Fruit fly (Drosophila melanogaster) whole organism, embryonic: ENCODE data around the gene eEF1delta.

ENCODE experiments used
- BtbVII ChIP-seq: fragments of 200-800 bp; sonication (Bioruptor generic); optimal IDR thresholded peaks from 3 replicates; lab custom pipeline; 2017; ENCODE audit warnings: missing biosample characterization, mild to moderate bottlenecking, missing genetic modification characterization
- CG11723 ChIP-seq: fragments of 200-800 bp; sonication (Bioruptor generic); optimal IDR thresholded peaks from 2 replicates; lab custom pipeline; 2017; ENCODE audit warnings: missing biosample characterization, mild to moderate bottlenecking, missing genetic modification characterization
- CG12155 ChIP-seq: fragments of 200-800 bp; sonication (Bioruptor generic); optimal IDR thresholded peaks from 3 replicates; lab custom pipeline; 2016; ENCODE audit warnings: missing biosample characterization, missing genetic modification characterization
- CG13775 ChIP-seq: fragments of 200-800 bp; sonication (Bioruptor generic); optimal IDR thresholded peaks from 3 replicates; lab custom pipeline; 2017; ENCODE audit warnings: missing biosample characterization, mild to moderate bottlenecking, missing genetic modification characterization
- CG14860 ChIP-seq: fragments of 200-800 bp; sonication (Bioruptor generic); IDR thresholded peaks from 3 replicates; pipeline ENCODE4 v1.3.6; 2022; ENCODE audit warnings: missing biosample characterization, missing genetic modification characterization; ENCODE audit not compliant: partially characterized antibody
- CG15514 ChIP-seq: fragments of 200-800 bp; sonication (Bioruptor generic); optimal IDR thresholded peaks from 3 replicates; lab custom pipeline; 2017; ENCODE audit warnings: missing biosample characterization, missing genetic modification characterization, mild to moderate bottlenecking, moderate library complexity, missing genetic modification reagents
- CG1603 ChIP-seq: fragments of 200-800 bp; sonication (Bioruptor generic); optimal IDR thresholded peaks from 2 replicates; lab custom pipeline; 2019; ENCODE audit warnings: missing biosample characterization, mild to moderate bottlenecking, missing genetic modification characterization, moderate library complexity
- CG1647 ChIP-seq: fragments of 200-800 bp; sonication (Bioruptor generic); optimal IDR thresholded peaks from 3 replicates; lab custom pipeline; 2016; ENCODE audit warnings: missing biosample characterization, missing genetic modification characterization
- CG16813 ChIP-seq: fragments of 200-800 bp; sonication (Bioruptor generic); IDR thresholded peaks from 3 replicates; pipeline ENCODE4 v1.3.6; 2022; ENCODE audit warnings: missing biosample characterization, missing genetic modification characterization; ENCODE audit not compliant: partially characterized antibody
- CG2116 ChIP-seq: fragments of 200-800 bp; sonication (Bioruptor generic); optimal IDR thresholded peaks from 3 replicates; lab custom pipeline; 2018; ENCODE audit warnings: missing biosample characterization, mild to moderate bottlenecking, missing genetic modification characterization
- CG2199 ChIP-seq: fragments of 200-800 bp; sonication (Bioruptor generic); IDR thresholded peaks from 3 replicates; pipeline ENCODE4 v1.3.6; 2022; ENCODE audit warnings: missing biosample characterization, missing genetic modification characterization
- CG30020 ChIP-seq: fragments of 200-800 bp; optimal IDR thresholded peaks from 2 replicates; lab custom pipeline; 2019; ENCODE audit warnings: missing biosample characterization, mild to moderate bottlenecking, missing genetic modification characterization, moderate library complexity
- CG3163 ChIP-seq: fragments of 200-800 bp; sonication (Bioruptor generic); optimal IDR thresholded peaks from 3 replicates; lab custom pipeline; 2016; ENCODE audit warnings: missing biosample characterization, missing genetic modification characterization
- CG34422 ChIP-seq: fragments of 200-800 bp; sonication (Bioruptor generic); IDR thresholded peaks from 3 replicates; pipeline ENCODE4 v1.3.6; 2022; ENCODE audit warnings: missing biosample characterization, missing genetic modification characterization
- CG3995 ChIP-seq: fragments of 200-800 bp; sonication (Bioruptor generic); optimal IDR thresholded peaks from 3 replicates; lab custom pipeline; 2016; ENCODE audit warnings: missing biosample characterization, missing genetic modification characterization
- CG4617 ChIP-seq: fragments of 200-800 bp; sonication (Bioruptor generic); optimal IDR thresholded peaks from 3 replicates; lab custom pipeline; 2016; ENCODE audit warnings: missing biosample characterization, missing genetic modification characterization, borderline replicate concordance
- CG8089 ChIP-seq: fragments of 200-800 bp; sonication (Bioruptor generic); optimal IDR thresholded peaks from 3 replicates; lab custom pipeline; 2016; ENCODE audit warnings: missing biosample characterization, missing genetic modification characterization
- CG8290 ChIP-seq, 3 experiments: fragments of 200-800 bp; sonication (Bioruptor generic); optimal IDR thresholded peaks; 2 replicates each; lab custom pipeline; 2016 to 2019; ENCODE audit warnings: missing biosample characterization in 3 of 3, missing genetic modification characterization in 3 of 3, mild to moderate bottlenecking in 2 of 3, moderate library complexity in 1 of 3
- CHES-1-like ChIP-seq: fragments of 200-800 bp; sonication (Bioruptor generic); optimal IDR thresholded peaks from 2 replicates; lab custom pipeline; 2016; ENCODE audit warnings: missing biosample characterization, missing genetic modification characterization
- E2f1 ChIP-seq: fragments of 200-800 bp; sonication (Bioruptor generic); IDR thresholded peaks from 2 replicates; pipeline ENCODE4 v1.3.6; 2022; ENCODE audit warnings: missing biosample characterization, missing genetic modification characterization
- HLH4C ChIP-seq: fragments of 200-800 bp; sonication (Bioruptor generic); IDR thresholded peaks from 3 replicates; pipeline ENCODE4 v1.3.6; 2022; ENCODE audit warnings: missing biosample characterization, missing genetic modification characterization; ENCODE audit not compliant: partially characterized antibody
- HmgD ChIP-seq: fragments of 200-800 bp; sonication (Bioruptor generic); optimal IDR thresholded peaks from 3 replicates; lab custom pipeline; 2016; ENCODE audit warnings: missing biosample characterization, missing genetic modification characterization
- HmgZ ChIP-seq: fragments of 200-800 bp; sonication (Bioruptor generic); optimal IDR thresholded peaks from 2 replicates; lab custom pipeline; 2018; ENCODE audit warnings: missing biosample characterization, mild to moderate bottlenecking, missing genetic modification characterization
- NK7.1 ChIP-seq: fragments of 200-800 bp; sonication (Bioruptor generic); optimal IDR thresholded peaks from 3 replicates; lab custom pipeline; 2016; ENCODE audit warnings: missing biosample characterization, missing genetic modification characterization
- Neu2 ChIP-seq: fragments of 200-800 bp; sonication (Bioruptor generic); optimal IDR thresholded peaks from 3 replicates; lab custom pipeline; 2016; ENCODE audit warnings: missing biosample characterization, missing genetic modification characterization, borderline replicate concordance
- Oaz ChIP-seq: fragments of 200-800 bp; sonication (Bioruptor generic); IDR thresholded peaks from 2 replicates; pipeline ENCODE4 v1.3.6; 2022; ENCODE audit warnings: missing biosample characterization, missing genetic modification characterization
- Sry-δ ChIP-seq: fragments of 200-800 bp; sonication (Bioruptor generic); optimal IDR thresholded peaks from 2 replicates; lab custom pipeline; 2016; ENCODE audit warnings: missing biosample characterization, missing genetic modification characterization
- YL-1 ChIP-seq: fragments of 200-800 bp; sonication (Bioruptor generic); optimal IDR thresholded peaks from 3 replicates; lab custom pipeline; 2017; ENCODE audit warnings: missing biosample characterization, mild to moderate bottlenecking, missing genetic modification characterization
- abd-A ChIP-seq: fragments of 200-800 bp; sonication (Bioruptor generic); optimal IDR thresholded peaks from 3 replicates; lab custom pipeline; 2019; ENCODE audit warnings: missing biosample characterization, mild to moderate bottlenecking, missing genetic modification characterization, moderate library complexity
- aop ChIP-seq: fragments of 200-800 bp; sonication (Bioruptor generic); IDR thresholded peaks from 2 replicates; pipeline ENCODE4 v1.3.6; 2022; ENCODE audit warnings: missing biosample characterization, missing genetic modification characterization
- corto ChIP-seq: fragments of 200-800 bp; sonication (Bioruptor generic); optimal IDR thresholded peaks from 2 replicates; lab custom pipeline; 2016; ENCODE audit warnings: missing biosample characterization, mild to moderate bottlenecking, missing genetic modification characterization, moderate library complexity
- emc ChIP-seq: fragments of 200-800 bp; sonication (Bioruptor generic); optimal IDR thresholded peaks from 2 replicates; lab custom pipeline; 2016; ENCODE audit warnings: missing biosample characterization, missing genetic modification characterization
- grn ChIP-seq: fragments of 200-800 bp; sonication (Bioruptor generic); optimal IDR thresholded peaks from 3 replicates; lab custom pipeline; 2017; ENCODE audit warnings: missing biosample characterization, missing genetic modification characterization
- gsb ChIP-seq: fragments of 200-800 bp; sonication (Bioruptor generic); IDR thresholded peaks from 2 replicates; pipeline ENCODE4 v1.3.6; 2022; ENCODE audit warnings: missing biosample characterization, missing genetic modification characterization
- ham ChIP-seq: fragments of 200-800 bp; sonication (Bioruptor generic); IDR thresholded peaks from 2 replicates; pipeline ENCODE4 v1.3.6; 2022; ENCODE audit warnings: missing biosample characterization, missing genetic modification characterization
- kah ChIP-seq: fragments of 200-800 bp; sonication (Bioruptor generic); optimal IDR thresholded peaks from 2 replicates; lab custom pipeline; 2018; ENCODE audit warnings: missing biosample characterization, mild to moderate bottlenecking, missing genetic modification characterization
- knrl ChIP-seq: fragments of 200-800 bp; sonication (Bioruptor generic); IDR thresholded peaks from 3 replicates; pipeline ENCODE4 v1.3.6; 2022; ENCODE audit warnings: missing biosample characterization, missing genetic modification characterization; ENCODE audit not compliant: partially characterized antibody
- maf-S ChIP-seq: fragments of 200-800 bp; sonication (Bioruptor generic); optimal IDR thresholded peaks from 2 replicates; lab custom pipeline; 2016; ENCODE audit warnings: missing biosample characterization, missing genetic modification characterization
- nom ChIP-seq: fragments of 200-800 bp; sonication (Bioruptor generic); optimal IDR thresholded peaks from 2 replicates; lab custom pipeline; 2017; ENCODE audit warnings: missing biosample characterization, missing genetic modification characterization, mild to moderate bottlenecking, moderate library complexity, missing genetic modification reagents
- org-1 ChIP-seq: fragments of 200-800 bp; sonication (Bioruptor generic); optimal IDR thresholded peaks from 2 replicates; lab custom pipeline; 2017; ENCODE audit warnings: missing biosample characterization, missing genetic modification characterization
- pfk ChIP-seq: fragments of 200-800 bp; sonication (Bioruptor generic); optimal IDR thresholded peaks from 2 replicates; lab custom pipeline; 2018; ENCODE audit warnings: missing biosample characterization, mild to moderate bottlenecking, missing genetic modification characterization, moderate library complexity
- row ChIP-seq: fragments of 200-800 bp; sonication (Bioruptor generic); IDR thresholded peaks from 3 replicates; pipeline ENCODE4 v1.3.6; 2022; ENCODE audit warnings: missing biosample characterization, missing genetic modification characterization
- sc ChIP-seq, 3 experiments: fragments of >200 bp in 2 of 3; fragments of 200-800 bp in 1 of 3; sonication (Bioruptor generic) in 1 of 3; optimal IDR thresholded peaks; 2 replicates in 2 of 3; 3 replicates in 1 of 3; lab custom pipeline; 2017; ENCODE audit warnings: mild to moderate bottlenecking in 1 of 3, missing biosample characterization in 1 of 3, missing genetic modification characterization in 1 of 3, missing genetic modification reagents in 1 of 3
- seq ChIP-seq: fragments of 200-800 bp; sonication (Bioruptor generic); IDR thresholded peaks from 2 replicates; pipeline ENCODE4 v1.3.6; 2022; ENCODE audit warnings: missing biosample characterization, missing genetic modification characterization
- sisA ChIP-seq: fragments of 200-800 bp; sonication (Bioruptor generic); IDR thresholded peaks from 2 replicates; pipeline ENCODE4 v1.3.6; 2022; ENCODE audit warnings: missing biosample characterization, missing genetic modification characterization
- stc ChIP-seq: fragments of 200-800 bp; sonication (Bioruptor generic); IDR thresholded peaks from 2 replicates; pipeline ENCODE4 v1.3.6; 2022; ENCODE audit warnings: missing biosample characterization, missing genetic modification characterization
- tio ChIP-seq: fragments of 200-800 bp; sonication (Bioruptor generic); optimal IDR thresholded peaks from 2 replicates; lab custom pipeline; 2017; ENCODE audit warnings: missing biosample characterization, missing genetic modification characterization, inconsistent platforms
- yki ChIP-seq: fragments of >200 bp; optimal IDR thresholded peaks from 3 replicates; lab custom pipeline; 2018

Gene eEF1delta

DNA sequence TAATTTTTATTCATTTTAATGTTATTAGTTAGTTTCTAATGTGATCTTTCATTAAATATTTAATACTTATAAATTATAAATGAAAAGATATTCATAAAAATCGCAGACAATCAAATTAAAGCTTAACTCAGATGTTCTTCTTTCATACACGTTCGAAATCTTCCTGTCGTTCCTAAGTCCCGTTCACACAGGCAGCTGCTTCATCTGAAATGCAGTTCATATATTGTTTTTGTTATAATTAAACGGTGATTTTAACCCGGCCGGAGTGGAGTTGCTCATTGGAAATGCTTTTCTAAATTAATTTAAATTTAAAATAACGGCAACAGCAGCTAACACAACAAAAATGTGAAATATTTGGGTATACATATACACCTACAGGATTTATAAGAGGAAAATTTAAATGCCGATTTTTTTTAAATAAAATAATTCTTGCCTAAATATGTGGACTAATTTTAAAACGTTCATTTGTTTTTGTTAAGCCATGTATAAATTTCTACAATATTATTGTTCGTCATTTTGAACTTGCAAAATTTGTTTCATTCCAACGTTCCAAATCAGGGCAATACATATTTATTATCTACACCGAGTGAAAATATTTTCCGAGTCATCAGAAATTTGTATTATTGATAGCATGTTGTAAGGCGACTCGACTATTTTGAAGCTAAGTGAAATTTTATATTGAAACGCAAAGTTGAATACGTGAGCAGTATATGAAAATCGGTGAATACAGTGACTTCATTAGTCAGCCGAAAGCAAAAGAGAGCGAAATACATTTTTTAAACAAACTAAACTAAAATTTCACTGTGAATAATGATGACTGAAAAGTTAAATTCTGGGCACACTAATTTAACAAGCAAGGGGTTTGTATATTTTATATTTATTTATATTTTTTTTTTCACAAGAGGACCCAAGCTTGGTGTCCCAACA, 6.7 kb downstream of the eEF1delta start, which contains the start of gene me31B (continued):
- TF ChIP-seq CG16813 (GFP tag; lab: Robert Waterston, UW) (no peak), Oaz (GFP tag; lab: Robert Waterston, UW) (no peak), sc (optimal IDR thresholded peaks at IDR 0.05; lab: Kevin White, UChicago) (no peak), sc (GFP tag; optimal IDR thresholded peaks at IDR 0.05; lab: Kevin White, UChicago) (no peak), CG8290 (GFP tag; optimal IDR thresholded peaks at IDR 0.05; lab: Kevin White, UChicago) (no peak), CG8290 (tag; optimal IDR thresholded peaks at IDR 0.05; lab: Kevin White, UChicago) (peak in 1 of 2 experiments; percentile 41), org-1 (GFP tag; lab: Kevin White, UChicago) (no peak), YL-1 (GFP tag; lab: Kevin White, UChicago) (peak; percentile 12), CG3995 (GFP tag; lab: Kevin White, UChicago) (no peak), gsb (no peak), seq (GFP tag; lab: Robert Waterston, UW) (no peak), sisA (GFP tag; lab: Robert Waterston, UW) (no peak), yki (lab: Kevin White, UChicago) (no peak), CG13775 (GFP tag; lab: Kevin White, UChicago) (no peak), Neu2 (GFP tag; lab: Kevin White, UChicago) (no peak), grn (GFP tag; lab: Kevin White, UChicago) (no peak), CG34422 (GFP tag; lab: Robert Waterston, UW) (no peak), row (GFP tag; lab: Robert Waterston, UW) (peak; percentile 75; the same call in 2 of the 3 replicates), CG15514 (GFP tag; lab: Kevin White, UChicago) (no peak), kah (GFP tag; lab: Kevin White, UChicago) (no peak), maf-S (GFP tag; lab: Kevin White, UChicago) (no peak), Sry-δ (peak; percentile 1), CG2199 (no peak), ham (GFP tag; lab: Robert Waterston, UW) (no peak), emc (GFP tag; lab: Kevin White, UChicago) (no peak), abd-A (tag; lab: Kevin White, UChicago) (no peak), CG14860 (GFP tag; lab: Robert Waterston, UW) (no peak), CG4617 (GFP tag; lab: Kevin White, UChicago) (peak; percentile 73), CG12155 (GFP tag; lab: Kevin White, UChicago) (no peak), corto (no peak), HLH4C (GFP tag; lab: Robert Waterston, UW) (no peak), knrl (no peak), CG2116 (no peak), tio (no peak), pfk (GFP tag; lab: Kevin White, UChicago) (peak; percentile 90), NK7.1 (GFP tag; lab: Kevin White, UChicago) (no peak), CG3163 (GFP tag; lab: Kevin White, UChicago) (no peak), CG11723 (GFP tag; lab: Kevin White, UChicago) (peak; percentile 97), CG8089 (GFP tag; lab: Kevin White, UChicago) (no peak), HmgD (GFP tag; lab: Kevin White, UChicago) (no peak), nom (no peak), CG1647 (GFP tag; lab: Kevin White, UChicago) (no peak), aop (GFP tag; lab: Robert Waterston, UW) (no peak), CG30020 (peak; percentile 100), BtbVII (no peak), CG1603 (tag; lab: Kevin White, UChicago) (peak; percentile 99), E2f1 (GFP tag; lab: Robert Waterston, UW) (no peak), CHES-1-like (no peak), HmgZ (no peak), stc (GFP tag; lab: Robert Waterston, UW) (no peak)
